Worm (Caenorhabditis elegans) whole organism, L3 larva: ENCODE measurements around the gene H04D03.7.

Experiments
- ama-1 ChIP-seq: fragments of 150-350 bp; optimal IDR thresholded peaks from 2 replicates; lab custom pipeline; 2018
- ceh-16 ChIP-seq: sonication (generic microtip); optimal IDR thresholded peaks from 2 replicates; lab custom pipeline; 2017; ENCODE audit warnings: missing biosample characterization, missing genetic modification characterization
- nhr-12 ChIP-seq: fragments of 150-350 bp; optimal IDR thresholded peaks from 2 replicates; lab custom pipeline; 2014; ENCODE audit warnings: missing biosample characterization, missing genetic modification characterization

DNA sequence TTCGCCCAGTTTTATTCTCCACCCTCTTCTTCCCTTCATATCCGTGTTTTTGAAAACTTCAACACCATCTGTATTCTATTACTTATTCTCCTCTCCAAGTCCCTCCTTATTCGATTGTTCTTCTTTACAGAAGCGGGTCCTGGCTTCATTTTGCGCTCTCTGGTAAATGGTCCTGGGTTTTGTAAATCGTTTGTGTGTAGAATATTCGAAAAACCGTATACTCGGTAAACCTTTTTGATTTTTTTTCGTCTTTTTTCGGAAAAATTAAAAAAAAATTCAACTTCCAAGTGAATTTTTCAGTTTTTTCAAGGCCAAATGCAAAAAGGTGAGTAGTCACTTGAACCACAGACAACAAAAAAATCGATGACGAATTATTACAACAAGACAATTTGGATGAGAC lies 28.3 kb upstream of the H04D03.7 start, which contains the start of gene D2045.9:
- TF ChIP-seq ceh-16 (tag; lab: Kevin White, UChicago) (no peak), nhr-12 (tag; lab: Kevin White, UChicago) (no peak), ama-1 (lab: Kevin White, UChicago) (no peak)
